Fruit fly (Drosophila melanogaster) whole organism, embryonic: ENCODE measurements around the gene CG33110.

Source experiments
- Asciz ChIP-seq: fragments of 200-800 bp; sonication (Bioruptor generic); optimal IDR thresholded peaks from 2 replicates; lab custom pipeline; 2017; ENCODE audit warnings: missing biosample characterization, mild to moderate bottlenecking, missing genetic modification characterization, missing genetic modification reagents
- Atf3 ChIP-seq: fragments of 200-800 bp; sonication (Bioruptor generic); optimal IDR thresholded peaks from 3 replicates; lab custom pipeline; 2016; ENCODE audit warnings: missing biosample characterization, missing genetic modification characterization
- CG10147 ChIP-seq: fragments of 200-800 bp; sonication (Bioruptor generic); optimal IDR thresholded peaks from 2 replicates; lab custom pipeline; 2019; ENCODE audit warnings: missing biosample characterization, mild to moderate bottlenecking, missing genetic modification characterization, moderate library complexity
- CG10462 ChIP-seq: fragments of 200-800 bp; sonication (Bioruptor generic); optimal IDR thresholded peaks from 2 replicates; lab custom pipeline; 2016; ENCODE audit warnings: missing biosample characterization, missing genetic modification characterization
- CG11456 ChIP-seq: fragments of 200-800 bp; sonication (Bioruptor generic); IDR thresholded peaks from 3 replicates; pipeline ENCODE4 v1.3.6; 2022; ENCODE audit warnings: missing biosample characterization, missing genetic modification characterization
- CG11504 ChIP-seq: fragments of 200-800 bp; sonication (Bioruptor generic); optimal IDR thresholded peaks from 3 replicates; lab custom pipeline; 2019; ENCODE audit warnings: missing biosample characterization, mild to moderate bottlenecking, missing genetic modification characterization, moderate library complexity
- CG12769 ChIP-seq: fragments of 200-800 bp; sonication (Bioruptor generic); optimal IDR thresholded peaks from 2 replicates; lab custom pipeline; 2019; ENCODE audit warnings: missing biosample characterization, mild to moderate bottlenecking, missing genetic modification characterization, moderate library complexity
- CG14667 ChIP-seq: fragments of 200-800 bp; sonication (Bioruptor generic); IDR thresholded peaks from 2 replicates; pipeline ENCODE4 v1.3.6; 2022; ENCODE audit warnings: missing biosample characterization, missing genetic modification characterization
- CG14710 ChIP-seq: fragments of 200-800 bp; sonication (Bioruptor generic); optimal IDR thresholded peaks from 3 replicates; lab custom pipeline; 2019; ENCODE audit warnings: missing biosample characterization, mild to moderate bottlenecking, missing genetic modification characterization, moderate library complexity
- CG15601 ChIP-seq: fragments of 200-800 bp; sonication (Bioruptor generic); optimal IDR thresholded peaks from 3 replicates; lab custom pipeline; 2019; ENCODE audit warnings: missing biosample characterization, mild to moderate bottlenecking, missing genetic modification characterization, moderate library complexity
- CG2120 ChIP-seq: fragments of 200-800 bp; sonication (Bioruptor generic); optimal IDR thresholded peaks from 3 replicates; lab custom pipeline; 2016; ENCODE audit warnings: missing biosample characterization, missing genetic modification characterization
- CG2712 ChIP-seq: fragments of 200-800 bp; optimal IDR thresholded peaks from 3 replicates; lab custom pipeline; 2019; ENCODE audit warnings: missing biosample characterization, mild to moderate bottlenecking, missing genetic modification characterization, moderate library complexity
- CG2889 ChIP-seq: fragments of 200-800 bp; sonication (Bioruptor generic); IDR thresholded peaks from 3 replicates; pipeline ENCODE4 v1.3.6; 2022; ENCODE audit warnings: missing biosample characterization, missing genetic modification characterization
- CG31388 ChIP-seq: fragments of 200-800 bp; sonication (Bioruptor generic); optimal IDR thresholded peaks from 2 replicates; lab custom pipeline; 2016; ENCODE audit warnings: missing biosample characterization, missing genetic modification characterization
- CG32767 ChIP-seq: fragments of 200-800 bp; sonication (Bioruptor generic); IDR thresholded peaks from 2 replicates; pipeline ENCODE4 v1.3.6; 2022; ENCODE audit warnings: missing biosample characterization, missing genetic modification characterization
- CG3847 ChIP-seq: fragments of 200-800 bp; sonication (Bioruptor generic); IDR thresholded peaks from 2 replicates; pipeline ENCODE4 v1.3.6; 2022; ENCODE audit warnings: missing biosample characterization, missing genetic modification characterization
- CG43689 ChIP-seq: fragments of 200-800 bp; sonication (Bioruptor generic); IDR thresholded peaks from 2 replicates; pipeline ENCODE4 v1.3.6; 2022; ENCODE audit warnings: missing biosample characterization, missing genetic modification characterization
- CG4404 ChIP-seq: fragments of 200-800 bp; sonication (Bioruptor generic); IDR thresholded peaks from 2 replicates; pipeline ENCODE4 v1.3.6; 2022; ENCODE audit warnings: missing biosample characterization, missing genetic modification characterization
- CG6791 ChIP-seq: fragments of 200-800 bp; sonication (Bioruptor generic); IDR thresholded peaks from 3 replicates; pipeline ENCODE4 v1.3.6; 2022; ENCODE audit warnings: missing biosample characterization, missing genetic modification characterization; ENCODE audit not compliant: partially characterized antibody
- CG7357 ChIP-seq: fragments of 200-800 bp; sonication (Bioruptor generic); IDR thresholded peaks from 3 replicates; pipeline ENCODE4 v1.3.6; 2022; ENCODE audit warnings: missing biosample characterization, missing genetic modification characterization
- CG7556 ChIP-seq: fragments of 200-800 bp; sonication (Bioruptor generic); optimal IDR thresholded peaks from 2 replicates; lab custom pipeline; 2017; ENCODE audit warnings: missing biosample characterization, mild to moderate bottlenecking, missing genetic modification characterization
- CG8924 ChIP-seq: fragments of 200-800 bp; optimal IDR thresholded peaks from 3 replicates; lab custom pipeline; 2019; ENCODE audit warnings: missing biosample characterization, mild to moderate bottlenecking, missing genetic modification characterization, moderate library complexity
- CG9437 ChIP-seq: fragments of 200-800 bp; sonication (Bioruptor generic); optimal IDR thresholded peaks from 2 replicates; lab custom pipeline; 2018; ENCODE audit warnings: missing biosample characterization, mild to moderate bottlenecking, missing genetic modification characterization
- CG9609 ChIP-seq: fragments of 200-800 bp; sonication (Bioruptor generic); optimal IDR thresholded peaks from 3 replicates; lab custom pipeline; 2016; ENCODE audit warnings: missing biosample characterization, missing genetic modification characterization
- CG9727 ChIP-seq: fragments of 200-800 bp; sonication (Bioruptor generic); optimal IDR thresholded peaks from 3 replicates; lab custom pipeline; 2017; ENCODE audit warnings: missing biosample characterization, mild to moderate bottlenecking, missing genetic modification characterization
- Camta ChIP-seq: fragments of 200-800 bp; sonication (Bioruptor generic); optimal IDR thresholded peaks from 2 replicates; lab custom pipeline; 2016; ENCODE audit warnings: missing biosample characterization, missing genetic modification characterization
- Eip74EF ChIP-seq, 2 experiments: fragments of 200-800 bp in 1 of 2; fragments of >200 bp in 1 of 2; sonication (Bioruptor generic) in 1 of 2; optimal IDR thresholded peaks; 2 replicates each; lab custom pipeline; 2017 to 2019; ENCODE audit warnings: missing biosample characterization in 2 of 2, missing genetic modification characterization in 2 of 2, mild to moderate bottlenecking in 1 of 2, moderate library complexity in 1 of 2
- H2.0 ChIP-seq: fragments of 200-800 bp; sonication (Bioruptor generic); IDR thresholded peaks from 2 replicates; pipeline ENCODE4 v1.3.6; 2022; ENCODE audit warnings: missing biosample characterization, missing genetic modification characterization
- HLH4C ChIP-seq: fragments of 200-800 bp; sonication (Bioruptor generic); IDR thresholded peaks from 3 replicates; pipeline ENCODE4 v1.3.6; 2022; ENCODE audit warnings: missing biosample characterization, missing genetic modification characterization; ENCODE audit not compliant: partially characterized antibody
- HLH54F ChIP-seq: fragments of 200-800 bp; sonication (Bioruptor generic); optimal IDR thresholded peaks from 3 replicates; lab custom pipeline; 2016; ENCODE audit warnings: missing biosample characterization, missing genetic modification characterization
- Med ChIP-seq: fragments of 200-800 bp; sonication (Bioruptor generic); peaks from one replicate; lab custom pipeline; 2016; ENCODE audit warnings: missing biosample characterization, missing genetic modification characterization, mild to moderate bottlenecking, inconsistent platforms, moderate library complexity
- Mes4 ChIP-seq: fragments of 200-800 bp; sonication (Bioruptor generic); optimal IDR thresholded peaks from 2 replicates; lab custom pipeline; 2016; ENCODE audit warnings: missing biosample characterization, missing genetic modification characterization
- Opbp ChIP-seq: fragments of 200-800 bp; sonication (Bioruptor generic); IDR thresholded peaks from 3 replicates; pipeline ENCODE4 v1.3.6; 2022; ENCODE audit warnings: missing biosample characterization, missing genetic modification characterization; ENCODE audit not compliant: partially characterized antibody
- Rx ChIP-seq: fragments of 200-800 bp; sonication (Bioruptor generic); IDR thresholded peaks from 2 replicates; pipeline ENCODE4 v1.3.6; 2022; ENCODE audit warnings: missing biosample characterization, missing genetic modification characterization
- Sox102F ChIP-seq: fragments of 200-800 bp; sonication (Bioruptor generic); optimal IDR thresholded peaks from 2 replicates; lab custom pipeline; 2018; ENCODE audit warnings: missing biosample characterization, mild to moderate bottlenecking, missing genetic modification characterization, moderate library complexity
- az2 ChIP-seq: fragments of 200-800 bp; sonication (Bioruptor generic); optimal IDR thresholded peaks from 3 replicates; lab custom pipeline; 2016; ENCODE audit warnings: missing biosample characterization, missing genetic modification characterization
- chinmo ChIP-seq: fragments of 200-800 bp; sonication (Bioruptor generic); IDR thresholded peaks from 4 replicates; pipeline ENCODE4 v1.3.6; 2022; ENCODE audit warnings: missing biosample characterization, missing genetic modification characterization; ENCODE audit not compliant: partially characterized antibody
- chn ChIP-seq: fragments of 200-800 bp; sonication (Bioruptor generic); optimal IDR thresholded peaks from 2 replicates; lab custom pipeline; 2016; ENCODE audit warnings: missing biosample characterization, missing genetic modification characterization
- corto ChIP-seq: fragments of 200-800 bp; sonication (Bioruptor generic); optimal IDR thresholded peaks from 2 replicates; lab custom pipeline; 2016; ENCODE audit warnings: missing biosample characterization, mild to moderate bottlenecking, missing genetic modification characterization, moderate library complexity
- disco-r ChIP-seq: fragments of 200-800 bp; sonication (Bioruptor generic); optimal IDR thresholded peaks from 2 replicates; lab custom pipeline; 2016; ENCODE audit warnings: missing biosample characterization, missing genetic modification characterization
- ewg ChIP-seq: fragments of 200-800 bp; sonication (Bioruptor generic); optimal IDR thresholded peaks from 3 replicates; lab custom pipeline; 2017; ENCODE audit warnings: mild to moderate bottlenecking, missing biosample characterization, missing genetic modification reagents, missing genetic modification characterization
- fd96Cb ChIP-seq: fragments of 200-800 bp; sonication (Bioruptor generic); optimal IDR thresholded peaks from 2 replicates; lab custom pipeline; 2018; ENCODE audit warnings: missing biosample characterization, mild to moderate bottlenecking, missing genetic modification characterization, moderate library complexity
- hkb ChIP-seq, 2 experiments: fragments of 200-800 bp in 1 of 2; fragments of >200 bp in 1 of 2; sonication (Bioruptor generic) in 1 of 2; IDR thresholded peaks in 1 of 2; optimal IDR thresholded peaks in 1 of 2; 2 replicates each; pipeline versions ENCODE4 v1.3.6 to Lab custom; 2017 to 2022; ENCODE audit warnings: missing biosample characterization in 1 of 2, missing genetic modification characterization in 1 of 2
- ken ChIP-seq: fragments of 200-800 bp; sonication (Bioruptor generic); IDR thresholded peaks from 3 replicates; pipeline ENCODE4 v1.3.6; 2022; ENCODE audit warnings: missing biosample characterization, missing genetic modification characterization
- mam ChIP-seq: fragments of 200-800 bp; sonication (Bioruptor generic); optimal IDR thresholded peaks from 3 replicates; lab custom pipeline; 2016; ENCODE audit warnings: missing biosample characterization, missing genetic modification characterization
- tgo ChIP-seq: fragments of 200-800 bp; sonication (Bioruptor generic); IDR thresholded peaks from 3 replicates; pipeline ENCODE4 v1.3.6; 2022; ENCODE audit warnings: missing biosample characterization, missing genetic modification characterization
- unpg ChIP-seq: fragments of 200-800 bp; sonication (Bioruptor generic); optimal IDR thresholded peaks from 3 replicates; lab custom pipeline; 2018; ENCODE audit warnings: missing biosample characterization, mild to moderate bottlenecking, missing genetic modification characterization, moderate library complexity

CG33110 gene

DNA sequence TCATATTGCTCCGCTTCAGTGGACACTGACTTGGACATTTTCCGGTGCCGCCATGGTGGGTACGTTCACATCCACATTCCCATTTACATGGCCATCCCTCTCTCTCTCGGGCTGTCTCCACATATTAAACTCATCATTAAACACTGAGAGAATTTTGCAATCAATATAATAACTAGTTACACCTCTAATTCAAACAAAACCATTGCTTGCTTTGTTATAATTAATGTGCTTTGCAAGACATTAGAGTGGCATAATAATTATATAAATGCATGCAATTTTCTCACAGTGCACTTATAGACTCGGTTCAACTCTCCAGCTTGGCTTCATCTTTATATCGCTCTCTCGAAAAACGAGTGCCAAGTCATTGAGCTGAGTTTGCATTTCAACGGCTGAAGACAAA, 54.7 kb downstream of the CG33110 start (continued):
- TF ChIP-seq disco-r (peak; percentile 20), HLH54F (peak; percentile 29), CG11456 (GFP tag; lab: Robert Waterston, UW) (peak; percentile 69; the same call in 1 of the 3 replicates), CG10147 (GFP tag; lab: Kevin White, UChicago) (no peak), Camta (GFP tag; lab: Kevin White, UChicago) (peak; percentile 38), Med (GFP tag; lab: Kevin White, UChicago) (peak; percentile 91), Rx (peak; percentile 74), chinmo (GFP tag; lab: Robert Waterston, UW) (no peak), CG2889 (peak; percentile 52; the same call in 1 of the 3 replicates), Atf3 (GFP tag; lab: Kevin White, UChicago) (peak; percentile 26), mam (GFP tag; lab: Kevin White, UChicago) (peak; percentile 56), hkb (optimal IDR thresholded peaks at IDR 0.05; lab: Kevin White, UChicago) (no peak), hkb (GFP tag; IDR thresholded peaks at IDR 0.05; lab: Robert Waterston, UW) (peak; percentile 80), CG15601 (tag; lab: Kevin White, UChicago) (peak; percentile 2), CG14667 (peak; percentile 53; the same call in 1 of the 2 replicates), CG3847 (peak; percentile 42; the same call in 1 of the 2 replicates), tgo (peak; percentile 62), CG2712 (tag; lab: Kevin White, UChicago) (peak; percentile 77), Mes4 (GFP tag; lab: Kevin White, UChicago) (peak; percentile 42)

DNA sequence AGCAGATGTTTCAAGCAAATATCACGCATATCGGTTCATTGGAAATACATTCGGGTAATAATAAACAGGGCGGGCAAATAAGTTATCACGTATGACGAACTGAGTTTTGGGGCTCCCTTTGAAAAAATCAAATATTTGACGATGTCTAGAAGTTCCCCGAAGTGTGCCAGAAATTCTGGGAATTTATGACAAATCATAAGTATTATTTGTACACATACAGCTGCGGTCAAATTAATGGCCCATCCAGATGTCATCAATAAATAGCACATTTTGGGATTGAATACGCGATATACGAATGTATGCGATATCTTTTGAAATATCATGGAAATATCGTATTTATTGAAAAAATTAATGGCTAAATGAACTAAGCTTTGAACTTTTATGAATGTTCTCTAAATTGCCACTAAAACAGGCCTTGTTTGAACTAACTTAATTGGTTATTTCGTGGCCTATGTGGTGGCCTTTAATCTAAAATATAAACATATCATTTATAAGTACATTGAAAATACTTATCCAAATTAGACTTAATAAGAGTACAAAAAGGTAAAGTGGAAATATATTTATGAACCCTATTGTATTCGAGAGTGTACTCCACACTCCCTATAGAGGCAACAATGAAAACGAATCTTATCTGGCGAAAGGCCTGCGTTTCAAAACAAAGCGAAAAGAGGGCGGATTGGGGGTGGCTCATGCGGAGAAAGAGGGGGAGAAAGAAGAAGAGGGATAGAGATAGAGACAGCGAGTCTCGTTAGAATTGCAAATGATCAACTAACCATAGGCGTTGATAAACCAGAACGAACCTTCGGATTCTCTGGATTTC, 55.7 kb downstream of the CG33110 start:
- peak; percentile 63 for TF ChIP-seq CG14710
- no peak for TF ChIP-seq CG9609 (GFP tag; lab: Kevin White, UChicago)
- no peak for TF ChIP-seq ken (GFP tag; lab: Robert Waterston, UW)
- peak; percentile 60 for TF ChIP-seq Sox102F
- TF ChIP-seq corto (GFP tag; lab: Kevin White, UChicago): peak; percentile 30
- TF ChIP-seq CG7556 (GFP tag; lab: Kevin White, UChicago): peak; percentile 65
- TF ChIP-seq H2.0 (GFP tag; lab: Robert Waterston, UW): no peak
- TF ChIP-seq CG2120 (GFP tag; lab: Kevin White, UChicago): peak; percentile 37
- TF ChIP-seq fd96Cb (tag; lab: Kevin White, UChicago): peak; percentile 56
- peak in 1 of 2 experiments; percentile 7 for TF ChIP-seq Eip74EF (GFP tag; optimal IDR thresholded peaks at IDR 0.05; lab: Kevin White, UChicago)
- no peak for TF ChIP-seq CG31388 (GFP tag; lab: Kevin White, UChicago)
- peak; percentile 65 for TF ChIP-seq CG8924
- TF ChIP-seq unpg: peak; percentile 30
- TF ChIP-seq CG32767 (GFP tag; lab: Robert Waterston, UW): peak; percentile 37; the same call in 1 of the 2 replicates
- TF ChIP-seq Opbp: no peak
- no peak for TF ChIP-seq HLH4C (GFP tag; lab: Robert Waterston, UW)
- TF ChIP-seq CG6791: no peak
- peak; percentile 66 for TF ChIP-seq CG9727
- peak; percentile 74 for TF ChIP-seq CG2712 (tag; lab: Kevin White, UChicago)
- peak; percentile 8 for TF ChIP-seq ewg (GFP tag; lab: Kevin White, UChicago)
- TF ChIP-seq Asciz (GFP tag; lab: Kevin White, UChicago): peak; percentile 50
- TF ChIP-seq az2 (GFP tag; lab: Kevin White, UChicago): peak; percentile 58
- no peak for TF ChIP-seq CG7357 (GFP tag; lab: Robert Waterston, UW)
- TF ChIP-seq CG10462 (GFP tag; lab: Kevin White, UChicago): peak; percentile 14
- peak; percentile 36 for TF ChIP-seq CG9437 (GFP tag; lab: Kevin White, UChicago)
- TF ChIP-seq chn (GFP tag; lab: Kevin White, UChicago): no peak
- peak; percentile 15 for TF ChIP-seq CG12769
- no peak for TF ChIP-seq CG4404
- peak; percentile 76 for TF ChIP-seq CG11504 (tag; lab: Kevin White, UChicago)
- TF ChIP-seq CG43689 (GFP tag; lab: Robert Waterston, UW): no peak
